Worm (Caenorhabditis elegans): ENCODE results near the gene srw-121.
"Not testable (repeated sequence)": the region's sequence is repeated elsewhere in the genome, so short reads cannot be mapped to it uniquely, and the experiment has no call there.

DNA sequence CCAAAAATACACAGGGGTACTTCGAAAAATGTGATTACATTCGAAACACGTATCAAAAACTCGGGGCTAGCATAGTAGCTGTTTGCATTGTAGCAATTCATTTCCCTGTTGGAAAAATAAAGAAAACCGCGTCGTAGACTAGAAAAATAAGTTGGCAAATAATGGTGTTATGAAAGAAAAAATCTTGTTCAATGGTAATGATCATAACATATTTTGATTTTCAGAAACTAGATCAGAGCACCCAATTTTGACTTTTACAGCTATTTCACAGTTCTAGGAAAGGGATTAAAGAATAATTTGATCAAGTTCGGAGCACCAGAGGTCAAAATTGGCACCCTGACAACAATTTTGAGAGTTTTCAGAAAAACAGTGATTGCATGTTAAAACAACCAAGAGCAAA is 36.0 kb downstream of the srw-121 start, which contains the start of gene srh-248:
- TF ChIP-seq egl-27 (tag; optimal IDR thresholded peaks at IDR 0.05); R02D3.7 (tag; optimal IDR thresholded peaks at IDR 0.05); F10B5.3 (tag; optimal IDR thresholded peaks at IDR 0.05); mdl-1 (tag; optimal IDR thresholded peaks at IDR 0.05); ceh-28 (tag; optimal IDR thresholded peaks at IDR 0.05); snpc-1.2 (GFP tag; IDR thresholded peaks at IDR 0.05); nhr-25 (tag; optimal IDR thresholded peaks at IDR 0.05; ENCODE audit: borderline replicate concordance, insufficient read depth); pha-4 (GFP tag; IDR thresholded peaks at IDR 0.05); pha-4 (tag; optimal IDR thresholded peaks at IDR 0.05); lin-15B (tag; optimal IDR thresholded peaks at IDR 0.05); ces-1 (GFP tag; optimal IDR thresholded peaks at IDR 0.05); lir-3 (tag; optimal IDR thresholded peaks at IDR 0.05); lin-13 (GFP tag; optimal IDR thresholded peaks at IDR 0.05); fkh-10 (GFP tag; optimal IDR thresholded peaks at IDR 0.05); unc-62 (GFP tag; optimal IDR thresholded peaks at IDR 0.05 in 1 of 2); unc-62 (tag; optimal IDR thresholded peaks at IDR 0.05): not testable (repeated sequence)
